Worm (Caenorhabditis elegans) whole organism, L3 larva: ENCODE measurements around the gene pqn-75.

Experiments
- R02D3.7 ChIP-seq: fragments of 150-350 bp; optimal IDR thresholded peaks from 2 replicates; lab custom pipeline; 2014; ENCODE audit warnings: missing biosample characterization, missing genetic modification characterization
- aly-2 ChIP-seq: fragments of 150-350 bp; optimal IDR thresholded peaks from 2 replicates; lab custom pipeline; 2014; ENCODE audit warnings: missing biosample characterization, missing genetic modification characterization
- ama-1 ChIP-seq: fragments of 150-350 bp; optimal IDR thresholded peaks from 2 replicates; lab custom pipeline; 2018
- ceh-16 ChIP-seq: sonication (generic microtip); optimal IDR thresholded peaks from 2 replicates; lab custom pipeline; 2017; ENCODE audit warnings: missing biosample characterization, missing genetic modification characterization
- ceh-28 ChIP-seq: fragments of 150-350 bp; optimal IDR thresholded peaks from 2 replicates; lab custom pipeline; 2014; ENCODE audit warnings: missing biosample characterization, missing genetic modification reagents, missing genetic modification characterization
- ceh-82 ChIP-seq: fragments of 150-350 bp; optimal IDR thresholded peaks from 2 replicates; lab custom pipeline; 2014; ENCODE audit warnings: missing biosample characterization, missing genetic modification characterization
- ceh-9 ChIP-seq: sonication (generic microtip); optimal IDR thresholded peaks from 2 replicates; lab custom pipeline; 2018; ENCODE audit warnings: missing biosample characterization, missing genetic modification characterization
- elt-2 ChIP-seq: sonication (generic microtip); optimal IDR thresholded peaks from 2 replicates; lab custom pipeline; 2016; ENCODE audit warnings: missing genetic modification reagents, mild to moderate bottlenecking, missing genetic modification characterization, missing compliant biosample characterization
- elt-3 ChIP-seq, 3 experiments: fragments of 150-350 bp in 1 of 3; sonication (generic microtip) in 2 of 3; optimal IDR thresholded peaks; 2 replicates in 2 of 3; 4 replicates in 1 of 3; lab custom pipeline; 2014 to 2017; ENCODE audit warnings: missing biosample characterization in 3 of 3, missing genetic modification characterization in 3 of 3
- eor-1 ChIP-seq, 2 experiments: fragments of 150-350 bp; optimal IDR thresholded peaks; 2 replicates each; lab custom pipeline; 2014 to 2018; ENCODE audit warnings: missing biosample characterization in 2 of 2, missing genetic modification characterization in 2 of 2
- fkh-10 ChIP-seq: sonication (generic microtip); optimal IDR thresholded peaks from 2 replicates; lab custom pipeline; 2017; ENCODE audit warnings: missing biosample characterization, missing genetic modification reagents, missing genetic modification characterization
- fkh-2 ChIP-seq: fragments of 150-350 bp; optimal IDR thresholded peaks from 2 replicates; lab custom pipeline; 2014; ENCODE audit warnings: missing biosample characterization, missing genetic modification reagents, missing genetic modification characterization
- hmg-11 ChIP-seq: sonication (generic microtip); optimal IDR thresholded peaks from 2 replicates; lab custom pipeline; 2016; ENCODE audit warnings: missing genetic modification characterization, missing compliant biosample characterization
- jun-1 ChIP-seq: fragments of 150-350 bp; optimal IDR thresholded peaks from 2 replicates; lab custom pipeline; 2014; ENCODE audit warnings: missing biosample characterization, missing genetic modification reagents, missing genetic modification characterization
- lin-15B ChIP-seq: fragments of 150-350 bp; optimal IDR thresholded peaks from 2 replicates; lab custom pipeline; 2014; ENCODE audit warnings: missing biosample characterization, missing genetic modification characterization
- lin-39 ChIP-seq: fragments of 150-350 bp; optimal IDR thresholded peaks from 2 replicates; lab custom pipeline; 2018; ENCODE audit warnings: missing biosample characterization, missing genetic modification reagents, missing genetic modification characterization
- mdl-1 ChIP-seq: fragments of 150-350 bp; optimal IDR thresholded peaks from 2 replicates; lab custom pipeline; 2014; ENCODE audit warnings: missing biosample characterization, missing genetic modification characterization
- mml-1 ChIP-seq: fragments of 150-350 bp; sonication (generic microtip); optimal IDR thresholded peaks from 3 replicates; lab custom pipeline; 2014; ENCODE audit warnings: missing biosample characterization, missing genetic modification characterization
- nfya-1 ChIP-seq: sonication (generic microtip); optimal IDR thresholded peaks from 2 replicates; lab custom pipeline; 2017; ENCODE audit warnings: missing genetic modification characterization, mild to moderate bottlenecking, missing compliant biosample characterization, antibody characterized with exemption, moderate library complexity; ENCODE audit not compliant: insufficient read depth
- nhr-12 ChIP-seq: fragments of 150-350 bp; optimal IDR thresholded peaks from 2 replicates; lab custom pipeline; 2014; ENCODE audit warnings: missing biosample characterization, missing genetic modification characterization
- nhr-23 ChIP-seq: fragments of 150-350 bp; optimal IDR thresholded peaks from 2 replicates; lab custom pipeline; 2014; ENCODE audit warnings: missing biosample characterization, missing genetic modification reagents, missing genetic modification characterization
- nhr-237 ChIP-seq: fragments of 150-350 bp; optimal IDR thresholded peaks from 2 replicates; lab custom pipeline; 2014; ENCODE audit warnings: missing biosample characterization, missing genetic modification characterization
- nhr-28 ChIP-seq: fragments of 150-350 bp; optimal IDR thresholded peaks from 2 replicates; lab custom pipeline; 2014; ENCODE audit warnings: missing biosample characterization, missing genetic modification characterization
- nhr-67 ChIP-seq: fragments of 150-350 bp; optimal IDR thresholded peaks from 2 replicates; lab custom pipeline; 2014; ENCODE audit warnings: missing biosample characterization, missing genetic modification characterization
- nhr-76 ChIP-seq: fragments of 150-350 bp; sonication (generic microtip); optimal IDR thresholded peaks from 5 replicates; lab custom pipeline; 2014; ENCODE audit warnings: missing biosample characterization, missing genetic modification characterization
- nhr-77 ChIP-seq: fragments of 150-350 bp; optimal IDR thresholded peaks from 2 replicates; lab custom pipeline; 2014; ENCODE audit warnings: missing biosample characterization, missing genetic modification characterization
- pha-4 ChIP-seq: fragments of 150-350 bp; optimal IDR thresholded peaks from 2 replicates; lab custom pipeline; 2014; ENCODE audit warnings: missing biosample characterization, missing genetic modification reagents, missing genetic modification characterization
- sea-2 ChIP-seq: fragments of 150-350 bp; sonication (generic microtip); optimal IDR thresholded peaks from 4 replicates; lab custom pipeline; 2014; ENCODE audit warnings: missing biosample characterization, missing genetic modification reagents, missing genetic modification characterization
- skn-1 ChIP-seq: fragments of 150-350 bp; optimal IDR thresholded peaks from 2 replicates; lab custom pipeline; 2014; ENCODE audit warnings: missing biosample characterization, missing genetic modification characterization
- snpc-4 ChIP-seq: fragments of 150-350 bp; optimal IDR thresholded peaks from 2 replicates; lab custom pipeline; 2014; ENCODE audit warnings: missing biosample characterization, missing genetic modification characterization
- tbx-2 ChIP-seq: sonication (generic microtip); optimal IDR thresholded peaks from 2 replicates; lab custom pipeline; 2016; ENCODE audit warnings: mild to moderate bottlenecking, missing genetic modification characterization, missing compliant biosample characterization
- unc-39 ChIP-seq: sonication (generic microtip); optimal IDR thresholded peaks from 4 replicates; lab custom pipeline; 2017; ENCODE audit warnings: missing biosample characterization, missing genetic modification characterization
- unc-62 ChIP-seq: fragments of 150-350 bp; sonication (generic microtip); optimal IDR thresholded peaks from 4 replicates; lab custom pipeline; 2014; ENCODE audit warnings: missing biosample characterization, missing genetic modification reagents, missing genetic modification characterization
- zag-1 ChIP-seq: fragments of 150-350 bp; optimal IDR thresholded peaks from 2 replicates; lab custom pipeline; 2014; ENCODE audit warnings: missing biosample characterization, missing genetic modification characterization
- ztf-4 ChIP-seq: fragments of 150-350 bp; optimal IDR thresholded peaks from 2 replicates; lab custom pipeline; 2014; ENCODE audit warnings: missing biosample characterization, missing genetic modification characterization

The pqn-75 gene

ce11 chrIV:4080846-4081245 is 8.7 kb downstream of the pqn-75 start, which contains the start of the genes C35B1.9 and C35B1.3:
Gene C35B1.9, minus strand, starts transcription at chrIV:4080946.
Gene C35B1.3, plus strand, starts transcription at chrIV:4081151.
- TF ChIP-seq lin-15B (tag; lab: Kevin White, UChicago) (no peak), lin-39 (tag; lab: Kevin White, UChicago) (no peak), nhr-76 (tag; lab: Kevin White, UChicago) (no peak), eor-1 (tag; optimal IDR thresholded peaks at IDR 0.05; lab: Kevin White, UChicago) (no peak), fkh-2 (tag; lab: Kevin White, UChicago) (no peak), elt-2 (tag; lab: Kevin White, UChicago) (no peak), hmg-11 (no peak), nhr-237 (tag; lab: Kevin White, UChicago) (no peak), ama-1 (lab: Kevin White, UChicago) (no peak), elt-3 (tag; optimal IDR thresholded peaks at IDR 0.05; lab: Kevin White, UChicago) (no peak), sea-2 (no peak), ztf-4 (tag; lab: Kevin White, UChicago) (no peak), nhr-28 (tag; lab: Kevin White, UChicago) (no peak), tbx-2 (tag; lab: Kevin White, UChicago) (no peak), nfya-1 (no peak), jun-1 (no peak), aly-2 (tag; lab: Kevin White, UChicago) (no peak), zag-1 (no peak), nhr-12 (tag; lab: Kevin White, UChicago) (no peak), ceh-82 (tag; lab: Kevin White, UChicago) (no peak)

ce11 chrIV:4082599-4082998 is 10.5 kb downstream of the pqn-75 start:
- no peak for TF ChIP-seq unc-62 (GFP tag; lab: Kevin White, UChicago)
- no peak for TF ChIP-seq nhr-12 (tag; lab: Kevin White, UChicago)
- TF ChIP-seq ceh-9 (tag; lab: Kevin White, UChicago) = no peak
- no peak for TF ChIP-seq ceh-16 (tag; lab: Kevin White, UChicago)
- no peak for TF ChIP-seq nhr-76 (tag; lab: Kevin White, UChicago)
- TF ChIP-seq skn-1 (tag; lab: Kevin White, UChicago) = no peak
- no peak for TF ChIP-seq nhr-237 (tag; lab: Kevin White, UChicago)
- no peak for TF ChIP-seq snpc-4 (tag; lab: Kevin White, UChicago)
- no peak for TF ChIP-seq nhr-67 (tag; lab: Kevin White, UChicago)
- TF ChIP-seq elt-3 (tag; optimal IDR thresholded peaks at IDR 0.05; lab: Kevin White, UChicago) = no peak
- no peak for TF ChIP-seq aly-2 (tag; lab: Kevin White, UChicago)
- TF ChIP-seq fkh-10 (GFP tag; lab: Kevin White, UChicago) = no peak
- TF ChIP-seq mdl-1 (tag; lab: Kevin White, UChicago) = no peak
- no peak for TF ChIP-seq nhr-28 (tag; lab: Kevin White, UChicago)
- no peak for TF ChIP-seq lin-15B (tag; lab: Kevin White, UChicago)
- TF ChIP-seq pha-4 = no peak
- no peak for TF ChIP-seq nhr-77 (tag; lab: Kevin White, UChicago)
- no peak for TF ChIP-seq elt-2 (tag; lab: Kevin White, UChicago)

ce11 chrIV:4083094-4083493 is 11.0 kb downstream of the pqn-75 start:
- TF ChIP-seq ama-1 (lab: Kevin White, UChicago) (peak; percentile 52), R02D3.7 (no peak)
- TF ChIP-seq, all 47 proteins: peak for 1

DNA sequence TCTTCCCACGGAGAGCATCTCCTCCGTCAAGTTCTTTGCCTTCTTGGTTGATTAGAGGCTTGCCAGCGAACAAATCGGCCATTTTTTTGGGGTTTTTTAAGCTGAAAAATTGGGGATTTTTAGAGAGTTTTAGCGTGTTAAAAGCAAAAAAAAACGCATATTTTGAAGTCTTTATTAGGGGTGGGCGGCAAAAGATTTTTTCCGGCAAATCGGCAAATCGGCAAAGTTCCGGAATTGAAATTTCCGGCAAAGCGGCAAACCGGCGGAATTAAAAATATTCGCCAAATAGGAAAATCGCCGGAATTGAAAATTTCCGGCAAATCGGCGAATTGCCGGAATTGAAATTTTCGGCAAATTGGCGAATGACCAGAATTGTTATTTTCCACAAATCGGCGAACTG is 12.0 kb downstream of the pqn-75 start, which contains the start of gene C35B1.5:
C35B1.5 (minus strand) TSS at position 101 of the 400 bp plus-strand sequence.
- TF ChIP-seq zag-1 = no peak
- no peak for TF ChIP-seq skn-1 (tag; lab: Kevin White, UChicago)
- TF ChIP-seq hmg-11 = no peak
- TF ChIP-seq ztf-4 (tag; lab: Kevin White, UChicago) = no peak
- TF ChIP-seq ceh-82 (tag; lab: Kevin White, UChicago) = no peak
- TF ChIP-seq tbx-2 (tag; lab: Kevin White, UChicago) = no peak
- no peak for TF ChIP-seq ceh-28 (tag; lab: Kevin White, UChicago)
- no peak for TF ChIP-seq ceh-16 (tag; lab: Kevin White, UChicago)
- TF ChIP-seq elt-2 (tag; lab: Kevin White, UChicago) = no peak
- TF ChIP-seq unc-39 (tag; lab: Kevin White, UChicago) = no peak
- TF ChIP-seq jun-1 = no peak
- TF ChIP-seq nhr-23 (tag; lab: Kevin White, UChicago) = no peak
- TF ChIP-seq mml-1 (tag; lab: Kevin White, UChicago) = no peak
